Worm (Caenorhabditis elegans) whole organism, L4 larva: ENCODE measurements around the gene sip-1.

Source experiments
- F10B5.3 ChIP-seq: sonication (generic microtip); optimal IDR thresholded peaks from 2 replicates; lab custom pipeline; 2016; ENCODE audit warnings: mild to moderate bottlenecking, missing genetic modification characterization, missing compliant biosample characterization
- F26F4.8 ChIP-seq: fragments of 200-800 bp; sonication (Bioruptor generic); conservative IDR thresholded peaks from 2 replicates; pipeline ENCODE4 v1.3.6; 2022; ENCODE audit warnings: missing genetic modification characterization, missing compliant biosample characterization
- F44E2.7 ChIP-seq: fragments of 200-800 bp; sonication (Bioruptor generic); IDR thresholded peaks from 2 replicates; pipeline ENCODE4 v2.1.2; 2022; ENCODE audit warnings: missing genetic modification characterization, missing compliant biosample characterization
- R02D3.7 ChIP-seq: fragments of 150-350 bp; sonication (generic microtip); optimal IDR thresholded peaks from 3 replicates; lab custom pipeline; 2014; ENCODE audit warnings: missing biosample characterization, missing genetic modification characterization
- T20F7.1 ChIP-seq: fragments of 200-800 bp; sonication (Bioruptor generic); optimal IDR thresholded peaks from 2 replicates; lab custom pipeline; 2018; ENCODE audit warnings: mild to moderate bottlenecking, missing genetic modification characterization, missing compliant biosample characterization
- T26A8.4 ChIP-seq: fragments of 200-800 bp; sonication (Bioruptor generic); IDR thresholded peaks from 2 replicates; pipeline ENCODE4 v1.3.6; 2022; ENCODE audit warnings: missing genetic modification characterization, missing compliant biosample characterization
- Y105C5A.15 ChIP-seq: fragments of 200-800 bp; sonication (Bioruptor generic); IDR thresholded peaks from 2 replicates; pipeline ENCODE4 v1.3.6; 2022; ENCODE audit warnings: missing genetic modification characterization, missing compliant biosample characterization
- Y48G9A.11 ChIP-seq: fragments of 200-800 bp; sonication (Bioruptor generic); IDR thresholded peaks from 2 replicates; pipeline ENCODE4 v1.3.6; 2022; ENCODE audit warnings: missing genetic modification reagents, missing genetic modification characterization, missing compliant biosample characterization
- aha-1 ChIP-seq: fragments of 150-350 bp; peaks from one replicate; lab custom pipeline; 2014; ENCODE audit warnings: missing biosample characterization, missing genetic modification characterization
- aly-2 ChIP-seq: sonication (generic microtip); optimal IDR thresholded peaks from 2 replicates; lab custom pipeline; 2018; ENCODE audit warnings: missing biosample characterization, missing genetic modification characterization
- ceh-32 ChIP-seq: sonication (generic microtip); optimal IDR thresholded peaks from 2 replicates; lab custom pipeline; 2016; ENCODE audit warnings: mild to moderate bottlenecking, missing genetic modification characterization, missing compliant biosample characterization; ENCODE audit not compliant: poor library complexity
- ceh-82 ChIP-seq: sonication (generic microtip); optimal IDR thresholded peaks from 2 replicates; lab custom pipeline; 2017; ENCODE audit warnings: missing biosample characterization, missing genetic modification characterization
- ces-1 ChIP-seq: fragments of 150-350 bp; sonication (generic microtip); optimal IDR thresholded peaks from 4 replicates; lab custom pipeline; 2014; ENCODE audit warnings: missing biosample characterization, missing genetic modification reagents, missing genetic modification characterization
- ctbp-1 ChIP-seq: fragments of 200-800 bp; sonication (Bioruptor generic); IDR thresholded peaks from 2 replicates; pipeline ENCODE4 v1.3.6; 2022; ENCODE audit warnings: missing genetic modification reagents, missing genetic modification characterization, missing compliant biosample characterization
- daf-16 ChIP-seq, 3 experiments: sonication (generic microtip); optimal IDR thresholded peaks; 2 replicates each; lab custom pipeline; 2016 to 2017; ENCODE audit warnings: missing genetic modification characterization in 3 of 3, missing genetic modification reagents in 3 of 3, mild to moderate bottlenecking in 2 of 3, missing compliant biosample characterization in 2 of 3, missing biosample characterization in 1 of 3, moderate library complexity in 1 of 3
- dmd-6 ChIP-seq: fragments of 200-800 bp; sonication (Bioruptor generic); IDR thresholded peaks from 2 replicates; pipeline ENCODE4 v1.3.6; 2022; ENCODE audit warnings: missing genetic modification reagents, missing genetic modification characterization, missing compliant biosample characterization
- dve-1 ChIP-seq: sonication (generic microtip); optimal IDR thresholded peaks from 2 replicates; lab custom pipeline; 2017; ENCODE audit warnings: antibody characterized with exemption, mild to moderate bottlenecking, missing genetic modification characterization, missing compliant biosample characterization; ENCODE audit not compliant: insufficient read depth
- hlh-30 ChIP-seq: sonication (generic microtip); optimal IDR thresholded peaks from 2 replicates; lab custom pipeline; 2017; ENCODE audit warnings: antibody characterized with exemption, mild to moderate bottlenecking, missing genetic modification characterization, missing compliant biosample characterization; ENCODE audit not compliant: insufficient read depth
- lin-15B ChIP-seq: fragments of 150-350 bp; sonication (generic microtip); optimal IDR thresholded peaks from 3 replicates; lab custom pipeline; 2014; ENCODE audit warnings: missing biosample characterization, missing genetic modification characterization
- lin-29 ChIP-seq: fragments of 200-800 bp; sonication (Bioruptor generic); IDR thresholded peaks from 2 replicates; pipeline ENCODE4 v1.3.6; 2022; ENCODE audit warnings: missing genetic modification reagents, missing genetic modification characterization, missing compliant biosample characterization
- lin-39 ChIP-seq: fragments of 150-350 bp; optimal IDR thresholded peaks from 2 replicates; lab custom pipeline; 2014; ENCODE audit warnings: missing biosample characterization, missing genetic modification reagents, missing genetic modification characterization
- lir-3 ChIP-seq: sonication (generic microtip); optimal IDR thresholded peaks from 2 replicates; lab custom pipeline; 2016; ENCODE audit warnings: mild to moderate bottlenecking, missing genetic modification characterization, missing compliant biosample characterization
- lsy-2 ChIP-seq, 2 experiments: fragments of 150-350 bp in 1 of 2; sonication (generic microtip) in 1 of 2; optimal IDR thresholded peaks; 2 replicates each; lab custom pipeline; 2014 to 2017; ENCODE audit warnings: missing biosample characterization in 2 of 2, missing genetic modification characterization in 2 of 2
- madf-5 ChIP-seq, 2 experiments: fragments of 200-800 bp; sonication (Bioruptor generic); IDR thresholded peaks; 2 replicates each; pipeline ENCODE4 v1.3.6; 2022; ENCODE audit warnings: missing compliant biosample characterization in 2 of 2, missing genetic modification characterization in 2 of 2
- mdt-29 ChIP-seq: fragments of 200-800 bp; sonication (Bioruptor generic); IDR thresholded peaks from 2 replicates; pipeline ENCODE4 v1.3.6; 2022; ENCODE audit warnings: missing genetic modification reagents, missing genetic modification characterization, missing compliant biosample characterization
- mes-2 ChIP-seq: sonication (generic microtip); optimal IDR thresholded peaks from 2 replicates; lab custom pipeline; 2016; ENCODE audit warnings: missing genotype, mild to moderate bottlenecking, missing genetic modification characterization, missing compliant biosample characterization; ENCODE audit not compliant: poor library complexity, severe bottlenecking
- nhr-25 ChIP-seq: sonication (generic microtip); optimal IDR thresholded peaks from 2 replicates; lab custom pipeline; 2017; ENCODE audit warnings: missing genetic modification characterization, mild to moderate bottlenecking, missing compliant biosample characterization, antibody characterized with exemption, moderate library complexity, borderline replicate concordance; ENCODE audit not compliant: insufficient read depth
- nhr-28 ChIP-seq: fragments of 150-350 bp; optimal IDR thresholded peaks from 2 replicates; lab custom pipeline; 2014; ENCODE audit warnings: missing biosample characterization, missing genetic modification characterization
- nhr-76 ChIP-seq: fragments of 150-350 bp; optimal IDR thresholded peaks from 2 replicates; lab custom pipeline; 2014; ENCODE audit warnings: missing biosample characterization, missing genetic modification characterization
- set-16 ChIP-seq: fragments of 200-800 bp; sonication (Bioruptor generic); IDR thresholded peaks from 2 replicates; pipeline ENCODE4 v1.3.6; 2022; ENCODE audit warnings: missing genetic modification reagents, missing genetic modification characterization, missing compliant biosample characterization
- tag-97 ChIP-seq: fragments of 200-800 bp; sonication (Bioruptor generic); IDR thresholded peaks from 2 replicates; pipeline ENCODE4 v1.3.6; 2022; ENCODE audit warnings: missing genetic modification characterization, missing compliant biosample characterization
- unc-130 ChIP-seq: sonication (generic microtip); optimal IDR thresholded peaks from 2 replicates; lab custom pipeline; 2016; ENCODE audit warnings: missing genetic modification reagents, missing genetic modification characterization, missing compliant biosample characterization
- zag-1 ChIP-seq: fragments of 150-350 bp; optimal IDR thresholded peaks from 2 replicates; lab custom pipeline; 2014; ENCODE audit warnings: missing biosample characterization, missing genetic modification characterization
- zfp-2 ChIP-seq: sonication (generic microtip); optimal IDR thresholded peaks from 2 replicates; lab custom pipeline; 2016; ENCODE audit warnings: mild to moderate bottlenecking, missing genetic modification characterization, missing compliant biosample characterization
- ztf-11 ChIP-seq: fragments of 150-350 bp; optimal IDR thresholded peaks from 2 replicates; lab custom pipeline; 2014; ENCODE audit warnings: missing biosample characterization, missing genetic modification characterization

The sip-1 gene

DNA sequence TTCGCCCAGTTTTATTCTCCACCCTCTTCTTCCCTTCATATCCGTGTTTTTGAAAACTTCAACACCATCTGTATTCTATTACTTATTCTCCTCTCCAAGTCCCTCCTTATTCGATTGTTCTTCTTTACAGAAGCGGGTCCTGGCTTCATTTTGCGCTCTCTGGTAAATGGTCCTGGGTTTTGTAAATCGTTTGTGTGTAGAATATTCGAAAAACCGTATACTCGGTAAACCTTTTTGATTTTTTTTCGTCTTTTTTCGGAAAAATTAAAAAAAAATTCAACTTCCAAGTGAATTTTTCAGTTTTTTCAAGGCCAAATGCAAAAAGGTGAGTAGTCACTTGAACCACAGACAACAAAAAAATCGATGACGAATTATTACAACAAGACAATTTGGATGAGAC, 31.7 kb downstream of the sip-1 start, which contains the start of gene D2045.9:
TSS of gene D2045.9 (plus strand) at position 301 of the 400 bp plus-strand sequence.
- TF ChIP-seq F44E2.7 (GFP tag; lab: Robert Waterston, UW) (no peak), madf-5 (GFP tag; IDR thresholded peaks at IDR 0.05; lab: Robert Waterston, UW) (no peak), ztf-11 (no peak), nhr-25 (tag; lab: Kevin White, UChicago) (no peak), ces-1 (GFP tag; lab: Kevin White, UChicago) (no peak), unc-130 (GFP tag; lab: Kevin White, UChicago) (no peak), zag-1 (tag; lab: Kevin White, UChicago) (no peak), lin-15B (tag; lab: Kevin White, UChicago) (no peak)

DNA sequence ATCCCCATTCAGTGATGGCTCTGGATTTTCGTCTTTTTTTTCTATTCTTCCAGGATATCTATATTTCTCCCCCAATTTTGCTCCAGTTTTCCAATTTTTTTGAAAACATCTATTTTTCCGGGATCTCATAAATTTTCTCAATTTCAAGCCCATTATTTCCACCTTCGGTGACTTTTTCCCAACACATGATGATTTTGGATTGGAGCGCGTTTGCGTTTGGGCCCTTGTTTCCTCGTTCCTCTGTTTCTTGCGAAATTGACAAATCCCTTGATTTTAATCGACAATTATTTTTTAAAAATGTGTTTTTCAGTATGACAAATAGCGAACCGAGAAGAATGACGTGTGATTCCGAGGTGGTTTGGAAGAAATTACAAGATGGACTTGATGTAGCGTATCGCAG, 35.7 kb downstream of the sip-1 start, which contains the start of gene cul-1:
TSS of gene cul-1 (plus strand) at position 311 of the 400 bp plus-strand sequence.
- peak; percentile 23 for TF ChIP-seq mes-2 (tag; lab: Kevin White, UChicago)
- no peak for TF ChIP-seq tag-97 (GFP tag; lab: Robert Waterston, UW)
- peak; percentile 5 for TF ChIP-seq dve-1
- peak; percentile 72 for TF ChIP-seq hlh-30 (tag; lab: Kevin White, UChicago)
- TF ChIP-seq nhr-28 (tag; lab: Kevin White, UChicago) = peak; percentile 2
- no peak for TF ChIP-seq daf-16 (GFP tag; optimal IDR thresholded peaks at IDR 0.05; lab: Kevin White, UChicago)
- TF ChIP-seq daf-16 (tag; optimal IDR thresholded peaks at IDR 0.05; lab: Kevin White, UChicago) = peak; percentile 11
- peak in 1 of 2 experiments; percentile 42 for TF ChIP-seq lsy-2 (tag; optimal IDR thresholded peaks at IDR 0.05; lab: Kevin White, UChicago)
- no peak for TF ChIP-seq ceh-82 (tag; lab: Kevin White, UChicago)

DNA sequence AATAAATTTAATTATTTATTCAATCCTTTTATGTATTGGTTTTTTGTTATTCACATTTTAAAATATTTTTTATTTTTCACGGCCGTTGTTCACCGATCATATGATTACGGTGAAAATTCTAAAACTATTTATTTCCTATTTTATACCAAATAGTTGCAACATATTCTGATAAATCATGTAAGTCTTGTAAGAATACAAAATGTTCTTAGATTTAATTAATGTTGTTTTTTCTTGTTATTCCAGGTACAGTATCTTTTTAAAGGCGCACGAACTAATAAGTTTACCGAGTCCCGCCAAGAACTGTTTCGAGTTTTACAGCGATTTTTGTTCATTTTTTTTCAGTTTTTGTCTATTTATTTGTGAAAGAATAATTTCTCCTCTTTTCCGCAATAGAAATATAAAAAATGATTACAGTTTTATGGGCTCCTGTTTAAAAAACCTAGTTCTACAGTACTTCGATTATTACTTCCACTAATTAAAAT, 37.0 kb downstream of the sip-1 start, which contains the start of gene D2045.5:
TSS of gene D2045.5 (minus strand) at position 51 of the 482 bp plus-strand sequence.
- TF ChIP-seq R02D3.7 (no peak), ctbp-1 (GFP tag; lab: Robert Waterston, UW) (no peak), zfp-2 (tag; lab: Kevin White, UChicago) (no peak), madf-5 (GFP tag; IDR thresholded peaks at IDR 0.05; lab: Robert Waterston, UW) (no peak), F10B5.3 (tag; lab: Kevin White, UChicago) (no peak), dmd-6 (no peak), nhr-76 (tag; lab: Kevin White, UChicago) (no peak), aly-2 (no peak), mdt-29 (GFP tag; lab: Robert Waterston, UW) (no peak), lin-39 (no peak), ceh-32 (tag; lab: Kevin White, UChicago) (no peak), T26A8.4 (GFP tag; lab: Robert Waterston, UW) (no peak), lir-3 (no peak), ces-1 (GFP tag; lab: Kevin White, UChicago) (no peak), aha-1 (no peak), Y105C5A.15 (no peak), zag-1 (tag; lab: Kevin White, UChicago) (no peak), T20F7.1 (GFP tag; lab: Kevin White, UChicago) (no peak), Y48G9A.11 (GFP tag; lab: Robert Waterston, UW) (no peak)

DNA sequence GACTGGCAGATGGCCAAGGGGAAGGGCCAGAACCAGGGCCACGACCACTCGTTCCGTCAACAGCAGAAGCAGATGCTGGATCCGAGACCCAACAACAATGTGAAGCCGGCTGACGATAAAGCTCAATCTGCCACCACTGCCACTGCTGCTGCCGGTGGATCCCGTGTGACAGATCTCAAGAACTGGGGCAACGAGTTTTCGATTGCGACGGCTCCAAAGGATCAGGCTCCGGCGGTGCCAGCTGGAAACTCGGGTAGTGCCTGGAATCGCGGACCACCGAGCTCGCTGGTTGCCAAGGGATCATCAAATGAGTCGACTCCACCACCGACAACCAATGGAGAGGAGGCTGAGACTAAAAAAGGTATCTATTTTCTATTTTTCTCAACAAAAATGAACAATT, 42.1 kb downstream of the sip-1 start:
- TF ChIP-seq F26F4.8 (GFP tag; lab: Robert Waterston, UW) (no peak), lin-29 (0 out of 2 replicates have a peak, but pooled peaks have one; percentile 8), set-16 (GFP tag; lab: Robert Waterston, UW) (peak; percentile 87), Y105C5A.15 (no peak)
